Worm (Caenorhabditis elegans): Measurements from ENCODE around the gene ttr-32.

DNA sequence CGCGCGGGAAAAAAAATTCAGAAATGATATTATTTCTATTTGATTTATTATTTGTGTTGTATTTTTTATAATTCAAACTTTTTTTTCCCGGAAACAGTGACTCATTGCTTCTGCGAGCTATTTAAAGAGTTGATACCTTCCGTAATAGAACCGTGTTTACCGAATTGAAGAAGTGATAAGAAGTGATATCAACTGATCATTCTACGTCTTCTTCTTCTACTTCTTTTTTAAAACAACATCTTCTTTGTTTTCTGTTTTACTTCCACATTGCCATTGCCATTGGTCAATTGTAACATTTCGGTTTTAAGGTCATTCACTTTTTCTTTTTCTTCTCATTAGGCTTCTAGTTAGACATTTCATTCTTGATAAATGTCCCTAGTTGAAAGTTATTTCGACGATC lies at the start of gene ttr-32:
- TF ChIP-seq him-1 (tag; optimal IDR thresholded peaks at IDR 0.05): no peak
- TF ChIP-seq W03F9.2 (tag; optimal IDR thresholded peaks at IDR 0.05): no peak
- no peak for TF ChIP-seq dao-5 (tag; optimal IDR thresholded peaks at IDR 0.05)

All from whole organism, L4/young adult.